Worm (Caenorhabditis elegans): ENCODE results near the gene col-12.

DNA sequence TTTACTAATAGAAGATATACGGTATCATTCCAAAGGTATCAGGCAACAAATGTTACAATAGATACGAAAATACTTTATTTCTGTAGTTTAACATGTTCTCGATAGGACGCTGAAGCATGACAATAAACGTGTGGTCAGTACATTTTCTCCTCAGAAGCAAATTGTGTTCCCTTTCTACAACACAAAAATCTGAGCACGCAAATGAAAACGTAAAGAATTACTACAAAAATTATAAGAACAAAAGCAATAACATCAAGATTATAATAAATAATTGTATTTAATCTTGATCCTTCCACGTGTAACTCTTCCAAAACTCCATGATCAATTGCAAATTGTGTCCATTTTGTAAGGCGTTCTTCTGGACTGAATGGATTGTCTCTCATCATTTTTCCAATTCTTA, 45.2 kb downstream of the col-12 start:
- TF ChIP-seq ets-7 (tag; optimal IDR thresholded peaks at IDR 0.05) (no peak), flt-1 (GFP tag; IDR thresholded peaks at IDR 0.05) (no peak), hmbx-1 (tag; optimal IDR thresholded peaks at IDR 0.05) (no peak), ama-1 (optimal IDR thresholded peaks at IDR 0.05) (no peak), tra-4 (tag; optimal IDR thresholded peaks at IDR 0.05) (no peak), B0310.2 (tag; optimal IDR thresholded peaks at IDR 0.05) (no peak), tbx-11 (GFP tag; IDR thresholded peaks at IDR 0.05) (no peak), tbx-37 (GFP tag; conservative IDR thresholded peaks at IDR 0.05) (no peak), sea-1 (GFP tag; conservative IDR thresholded peaks at IDR 0.05) (no peak), F13C5.2 (tag; optimal IDR thresholded peaks at IDR 0.05) (no peak), hmg-4 (GFP tag; optimal IDR thresholded peaks at IDR 0.05) (no peak), ceh-13 (GFP tag; optimal IDR thresholded peaks at IDR 0.05) (no peak), pes-1 (GFP tag; IDR thresholded peaks at IDR 0.05) (no peak), ceh-36 (tag; optimal IDR thresholded peaks at IDR 0.05) (no peak)

Data from whole organism, early embryonic.